Worm (Caenorhabditis elegans) whole organism, L1 larva: ENCODE results near the gene mrps-18C.
A peak's percentile ranks its signal among the peaks of the same experiment; 100 is the strongest.
"Not testable (repeated sequence)": the region's sequence is repeated elsewhere in the genome, so short reads cannot be mapped to it uniquely, and the experiment has no call there.

Experiments
- F16B12.6 ChIP-seq: fragments of 150-350 bp; optimal IDR thresholded peaks from 2 replicates; lab custom pipeline; 2014; ENCODE audit warnings: missing biosample characterization, missing genetic modification characterization
- alr-1 ChIP-seq: fragments of 200-800 bp; sonication (Bioruptor generic); optimal IDR thresholded peaks from 2 replicates; lab custom pipeline; 2018; ENCODE audit warnings: borderline replicate concordance, mild to moderate bottlenecking, missing genetic modification characterization, missing compliant biosample characterization
- blmp-1 ChIP-seq: fragments of 150-350 bp; optimal IDR thresholded peaks from 2 replicates; lab custom pipeline; 2014; ENCODE audit warnings: missing biosample characterization, missing genetic modification characterization
- ceh-88 ChIP-seq: fragments of 200-800 bp; sonication (Bioruptor generic); IDR thresholded peaks from 2 replicates; pipeline ENCODE4 v1.3.6; 2022; ENCODE audit warnings: missing genetic modification characterization, missing compliant biosample characterization
- ceh-90 ChIP-seq: sonication (generic microtip); optimal IDR thresholded peaks from 2 replicates; lab custom pipeline; 2016; ENCODE audit warnings: missing genetic modification characterization, missing compliant biosample characterization
- ces-1 ChIP-seq: fragments of 150-350 bp; optimal IDR thresholded peaks from 2 replicates; lab custom pipeline; 2014; ENCODE audit warnings: missing biosample characterization, missing genetic modification reagents, missing genetic modification characterization
- elt-3 ChIP-seq, 6 experiments: fragments of 150-350 bp in 1 of 6; sonication (generic microtip); optimal IDR thresholded peaks; 2 replicates each; lab custom pipeline; 2017 to 2018; ENCODE audit warnings: missing biosample characterization in 6 of 6, missing genetic modification characterization in 6 of 6, inconsistent platforms in 1 of 6
- fkh-8 ChIP-seq: sonication (generic microtip); optimal IDR thresholded peaks from 2 replicates; lab custom pipeline; 2016; ENCODE audit warnings: mild to moderate bottlenecking, missing genetic modification characterization, missing compliant biosample characterization
- fos-1 ChIP-seq: fragments of 150-350 bp; optimal IDR thresholded peaks from 2 replicates; lab custom pipeline; 2014; ENCODE audit warnings: missing biosample characterization, missing genetic modification characterization
- hpl-2 ChIP-seq: fragments of 150-350 bp; optimal IDR thresholded peaks from 2 replicates; lab custom pipeline; 2014; ENCODE audit warnings: missing biosample characterization, missing genetic modification reagents, missing genetic modification characterization
- lin-14 ChIP-seq: fragments of 200-800 bp; sonication (Bioruptor generic); optimal IDR thresholded peaks from 2 replicates; lab custom pipeline; 2018; ENCODE audit warnings: mild to moderate bottlenecking, missing genetic modification characterization, moderate library complexity, missing compliant biosample characterization
- lin-35 ChIP-seq, 2 experiments: fragments of 150-350 bp; optimal IDR thresholded peaks; 2 replicates each; lab custom pipeline; 2014; ENCODE audit warnings: missing biosample characterization in 2 of 2, missing genetic modification characterization in 2 of 2, missing genetic modification reagents in 2 of 2
- lsy-2 ChIP-seq, 2 experiments: fragments of 150-350 bp; optimal IDR thresholded peaks; 2 replicates each; lab custom pipeline; 2014; ENCODE audit warnings: missing biosample characterization in 2 of 2, missing genetic modification characterization in 2 of 2
- nhr-11 ChIP-seq: fragments of 150-350 bp; optimal IDR thresholded peaks from 2 replicates; lab custom pipeline; 2014; ENCODE audit warnings: missing biosample characterization, missing genetic modification characterization
- nhr-77 ChIP-seq: fragments of 150-350 bp; optimal IDR thresholded peaks from 2 replicates; lab custom pipeline; 2014; ENCODE audit warnings: missing biosample characterization, missing genetic modification characterization
- pag-3 ChIP-seq: sonication (generic microtip); optimal IDR thresholded peaks from 2 replicates; lab custom pipeline; 2017; ENCODE audit warnings: missing genetic modification characterization, mild to moderate bottlenecking, missing compliant biosample characterization, antibody characterized with exemption, borderline replicate concordance; ENCODE audit not compliant: insufficient read depth
- pqm-1 ChIP-seq: sonication (generic microtip); optimal IDR thresholded peaks from 3 replicates; lab custom pipeline; 2017; ENCODE audit warnings: missing biosample characterization, missing genetic modification characterization
- snu-23 ChIP-seq: sonication (generic microtip); optimal IDR thresholded peaks from 2 replicates; lab custom pipeline; 2016; ENCODE audit warnings: missing genetic modification characterization, missing compliant biosample characterization
- unc-98 ChIP-seq: fragments of 200-800 bp; sonication (Bioruptor generic); IDR thresholded peaks from 2 replicates; pipeline ENCODE4 v1.3.6; 2022; ENCODE audit warnings: missing genetic modification characterization, missing compliant biosample characterization
- zip-4 ChIP-seq: fragments of 200-800 bp; sonication (Bioruptor generic); optimal IDR thresholded peaks from 2 replicates; lab custom pipeline; 2018; ENCODE audit warnings: mild to moderate bottlenecking, missing genetic modification characterization, moderate library complexity, missing compliant biosample characterization

mrps-18C gene

DNA sequence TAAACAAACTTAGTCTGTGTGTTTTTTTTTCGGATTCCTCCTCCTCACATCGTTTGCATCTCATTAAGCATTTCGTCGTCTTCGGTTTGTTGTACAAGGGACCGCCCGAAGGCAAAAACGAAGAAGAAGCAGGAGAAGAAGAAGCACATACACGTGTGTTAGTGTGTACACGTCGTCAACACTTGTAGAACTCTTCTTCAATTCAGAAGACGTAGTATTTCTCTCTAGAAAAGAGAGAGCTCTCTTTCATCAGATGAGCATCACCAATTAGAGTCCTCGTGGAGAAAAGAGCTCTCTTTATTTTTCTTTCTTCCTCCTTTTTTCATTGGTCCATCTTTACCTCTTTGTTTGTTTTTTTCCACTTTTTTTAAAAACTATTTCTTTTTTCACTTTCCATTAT lies 32.8 kb downstream of the mrps-18C start:
- peak in 1 of 2 experiments; percentile 8 for TF ChIP-seq lsy-2 (tag; optimal IDR thresholded peaks at IDR 0.05; lab: Kevin White, UChicago)
- peak; percentile 66 for TF ChIP-seq lin-14 (GFP tag; lab: Kevin White, UChicago)
- no peak for TF ChIP-seq F16B12.6 (tag; lab: Kevin White, UChicago)
- TF ChIP-seq, all 84 proteins: peak for 2

DNA sequence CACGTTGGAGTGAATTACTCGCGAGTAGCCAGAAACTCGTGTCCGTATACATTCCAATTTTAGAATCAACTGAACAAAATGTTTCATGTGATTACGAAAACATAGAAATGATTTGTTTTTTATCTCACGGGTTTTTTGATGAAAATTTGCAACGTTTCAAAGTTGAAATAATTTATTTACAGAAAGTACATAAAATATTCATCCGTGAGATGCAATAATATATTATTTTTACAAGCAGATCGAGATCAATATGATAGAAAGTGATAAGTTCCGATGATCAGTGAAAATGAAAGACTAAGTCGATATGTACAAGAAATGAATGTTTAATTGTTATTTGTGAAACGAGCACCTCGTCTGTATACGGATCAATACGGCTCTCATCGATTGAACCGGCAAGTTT lies 45.0 kb downstream of the mrps-18C start, which contains the start of gene C27F2.6:
Gene C27F2.6 (minus strand): TSS at position 101 of the 400 bp plus-strand sequence.
- not testable (repeated sequence) for TF ChIP-seq F16B12.6 (tag; lab: Kevin White, UChicago); unc-98 (GFP tag; lab: Robert Waterston, UW); lin-35 (GFP tag; optimal IDR thresholded peaks at IDR 0.05; lab: Kevin White, UChicago)

- TF ChIP-seq pag-3 (tag; lab: Kevin White, UChicago) (no peak), ces-1 (GFP tag; lab: Kevin White, UChicago) (no peak)
- TF ChIP-seq, all 84 proteins: peak for 0
Measured at ce11 chrIII:4983961-4984360, 48.6 kb downstream of the mrps-18C start.

- TF ChIP-seq blmp-1 (no peak), pqm-1 (no peak), fos-1 (tag; lab: Kevin White, UChicago) (no peak), snu-23 (GFP tag; lab: Kevin White, UChicago) (no peak), hpl-2 (no peak), zip-4 (GFP tag; lab: Kevin White, UChicago) (no peak), ceh-88 (GFP tag; lab: Robert Waterston, UW) (no peak), fkh-8 (no peak), lsy-2 (tag; optimal IDR thresholded peaks at IDR 0.05; lab: Kevin White, UChicago) (no peak), elt-3 (tag; optimal IDR thresholded peaks at IDR 0.05; lab: Kevin White, UChicago) (no peak), ceh-90 (tag; lab: Kevin White, UChicago) (no peak), alr-1 (tag; lab: Kevin White, UChicago) (no peak), nhr-77 (tag; lab: Kevin White, UChicago) (no peak), nhr-11 (tag; lab: Kevin White, UChicago) (no peak)
- TF ChIP-seq, all 84 proteins: peak for 0
Measured at ce11 chrIII:4984444-4985086, 49.2 kb downstream of the mrps-18C start, which contains the start of gene C27F2.7. Gene C27F2.7 (minus strand): TSS chrIII:4984494.
